Worm (Caenorhabditis elegans) whole organism, L1 larva: Measurements from ENCODE around the gene C01G10.17.

Experiments used
- ceh-82 ChIP-seq, 3 experiments: fragments of 150-350 bp in 1 of 3; sonication (generic microtip) in 2 of 3; optimal IDR thresholded peaks; 2 replicates each; lab custom pipeline; 2014 to 2017; ENCODE audit warnings: missing biosample characterization in 3 of 3, missing genetic modification characterization in 3 of 3
- egl-27 ChIP-seq, 2 experiments: fragments of 150-350 bp in 1 of 2; sonication (generic microtip); optimal IDR thresholded peaks; 3 replicates each; lab custom pipeline; 2017 to 2018; ENCODE audit warnings: missing biosample characterization in 2 of 2, missing genetic modification characterization in 2 of 2, missing genetic modification reagents in 2 of 2
- fos-1 ChIP-seq: fragments of 150-350 bp; optimal IDR thresholded peaks from 2 replicates; lab custom pipeline; 2014; ENCODE audit warnings: missing biosample characterization, missing genetic modification characterization
- mdl-1 ChIP-seq, 2 experiments: fragments of 150-350 bp; optimal IDR thresholded peaks; 2 replicates each; lab custom pipeline; 2014 to 2017; ENCODE audit warnings: missing biosample characterization in 2 of 2, missing genetic modification characterization in 2 of 2, inconsistent platforms in 1 of 2
- pax-3 ChIP-seq: fragments of 200-800 bp; sonication (Bioruptor generic); optimal IDR thresholded peaks from 2 replicates; lab custom pipeline; 2018; ENCODE audit warnings: mild to moderate bottlenecking, missing genetic modification characterization, moderate library complexity, missing compliant biosample characterization

- TF ChIP-seq fos-1 (no peak), ceh-82 (tag; optimal IDR thresholded peaks at IDR 0.05; lab: Kevin White, UChicago) (no peak), mdl-1 (tag; optimal IDR thresholded peaks at IDR 0.05; lab: Kevin White, UChicago) (no peak), pax-3 (tag; lab: Kevin White, UChicago) (no peak), egl-27 (tag; optimal IDR thresholded peaks at IDR 0.05; lab: Kevin White, UChicago) (no peak)
Observed at ce11 chrV:15109260-15109659, 18.7 kb downstream of the C01G10.17 start, which contains the start of gene Y75B12A.2.
